Worm (Caenorhabditis elegans): ENCODE measurements around the gene K08D8.12.

DNA sequence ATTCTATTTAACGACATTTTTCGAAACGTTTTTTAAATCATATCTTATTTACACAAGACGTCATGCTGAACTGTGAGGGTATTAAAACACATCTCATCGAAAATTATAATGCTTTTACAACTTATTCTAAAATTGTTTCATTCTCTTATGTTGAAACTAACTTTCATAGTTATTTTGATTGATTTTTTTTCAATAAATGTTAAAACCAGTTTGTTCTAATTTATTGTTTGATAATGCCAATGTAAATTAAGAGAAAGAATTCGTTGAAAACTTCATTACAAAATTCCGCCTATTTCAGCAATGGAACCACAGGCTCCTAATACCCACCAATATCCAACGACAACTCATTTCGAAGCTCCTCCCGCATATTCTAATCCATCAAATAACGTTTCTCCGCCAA is 1.7 kb downstream of the K08D8.12 start, which contains the start of gene K08D8.11:
- TF ChIP-seq flt-1 (GFP tag; IDR thresholded peaks at IDR 0.05) (no peak), T22C8.4 (GFP tag; IDR thresholded peaks at IDR 0.05) (no peak), ztf-23 (GFP tag; IDR thresholded peaks at IDR 0.05) (no peak), ref-1 (GFP tag; conservative IDR thresholded peaks at IDR 0.05) (no peak), cog-1 (tag; optimal IDR thresholded peaks at IDR 0.05) (no peak), med-1 (GFP tag; optimal IDR thresholded peaks at IDR 0.05; ENCODE audit: insufficient read depth) (no peak), tab-1 (GFP tag; IDR thresholded peaks at IDR 0.05) (no peak)

Data from whole organism, midembryonic.